Fruit fly (Drosophila melanogaster) whole organism, embryonic: Measurements from ENCODE around the gene GstD8.

ENCODE experiments used
- B-H1 ChIP-seq: fragments of 200-800 bp; sonication (Bioruptor generic); IDR thresholded peaks from 3 replicates; pipeline ENCODE4 v1.3.6; 2022; ENCODE audit warnings: missing biosample characterization, missing genetic modification characterization
- Bteb2 ChIP-seq: fragments of 200-800 bp; sonication (Bioruptor generic); optimal IDR thresholded peaks from 2 replicates; lab custom pipeline; 2016; ENCODE audit warnings: missing biosample characterization, missing genetic modification characterization
- CG10147 ChIP-seq: fragments of 200-800 bp; sonication (Bioruptor generic); optimal IDR thresholded peaks from 2 replicates; lab custom pipeline; 2019; ENCODE audit warnings: missing biosample characterization, mild to moderate bottlenecking, missing genetic modification characterization, moderate library complexity
- CG10267 ChIP-seq: fragments of 200-800 bp; sonication (Bioruptor generic); optimal IDR thresholded peaks from 2 replicates; lab custom pipeline; 2018; ENCODE audit warnings: missing biosample characterization, mild to moderate bottlenecking, missing genetic modification characterization, moderate library complexity
- CG11560 ChIP-seq: fragments of 200-800 bp; sonication (Bioruptor generic); IDR thresholded peaks from 3 replicates; pipeline ENCODE4 v1.3.6; 2022; ENCODE audit warnings: missing biosample characterization, missing genetic modification characterization
- CG12769 ChIP-seq: fragments of 200-800 bp; sonication (Bioruptor generic); optimal IDR thresholded peaks from 2 replicates; lab custom pipeline; 2019; ENCODE audit warnings: missing biosample characterization, mild to moderate bottlenecking, missing genetic modification characterization, moderate library complexity
- CG13123 ChIP-seq: fragments of 200-800 bp; sonication (Bioruptor generic); optimal IDR thresholded peaks from 2 replicates; lab custom pipeline; 2016; ENCODE audit warnings: missing biosample characterization, missing genetic modification characterization
- CG1529 ChIP-seq: fragments of 200-800 bp; sonication (Bioruptor generic); optimal IDR thresholded peaks from 3 replicates; lab custom pipeline; 2018; ENCODE audit warnings: missing biosample characterization, missing genetic modification characterization
- CG15601 ChIP-seq: fragments of 200-800 bp; sonication (Bioruptor generic); optimal IDR thresholded peaks from 3 replicates; lab custom pipeline; 2019; ENCODE audit warnings: missing biosample characterization, mild to moderate bottlenecking, missing genetic modification characterization, moderate library complexity
- CG16863 ChIP-seq: fragments of 200-800 bp; sonication (Bioruptor generic); optimal IDR thresholded peaks from 3 replicates; lab custom pipeline; 2016; ENCODE audit warnings: missing biosample characterization, missing genetic modification characterization
- CG2120 ChIP-seq: fragments of 200-800 bp; sonication (Bioruptor generic); optimal IDR thresholded peaks from 3 replicates; lab custom pipeline; 2016; ENCODE audit warnings: missing biosample characterization, missing genetic modification characterization
- CG2199 ChIP-seq: fragments of 200-800 bp; sonication (Bioruptor generic); IDR thresholded peaks from 3 replicates; pipeline ENCODE4 v1.3.6; 2022; ENCODE audit warnings: missing biosample characterization, missing genetic modification characterization
- CG2202 ChIP-seq: fragments of 200-800 bp; sonication (Bioruptor generic); optimal IDR thresholded peaks from 2 replicates; lab custom pipeline; 2018; ENCODE audit warnings: missing biosample characterization, mild to moderate bottlenecking, missing genetic modification characterization
- CG33557 ChIP-seq: fragments of 200-800 bp; sonication (Bioruptor generic); optimal IDR thresholded peaks from 2 replicates; lab custom pipeline; 2019; ENCODE audit warnings: missing biosample characterization, mild to moderate bottlenecking, missing genetic modification characterization, moderate library complexity
- CG34376 ChIP-seq: fragments of 200-800 bp; sonication (Bioruptor generic); optimal IDR thresholded peaks from 2 replicates; lab custom pipeline; 2018; ENCODE audit warnings: missing biosample characterization, mild to moderate bottlenecking, missing genetic modification characterization
- CG3726 ChIP-seq: fragments of 200-800 bp; sonication (Bioruptor generic); IDR thresholded peaks from 3 replicates; pipeline ENCODE4, ENCODE4 v1.3.6; 2022; ENCODE audit warnings: missing biosample characterization, missing genetic modification characterization
- CG4820 ChIP-seq: fragments of 200-800 bp; sonication (Bioruptor generic); optimal IDR thresholded peaks from 3 replicates; lab custom pipeline; 2016; ENCODE audit warnings: missing biosample characterization, missing genetic modification characterization
- CG8924 ChIP-seq: fragments of 200-800 bp; optimal IDR thresholded peaks from 3 replicates; lab custom pipeline; 2019; ENCODE audit warnings: missing biosample characterization, mild to moderate bottlenecking, missing genetic modification characterization, moderate library complexity
- CG9727 ChIP-seq: fragments of 200-800 bp; sonication (Bioruptor generic); optimal IDR thresholded peaks from 3 replicates; lab custom pipeline; 2017; ENCODE audit warnings: missing biosample characterization, mild to moderate bottlenecking, missing genetic modification characterization
- Camta ChIP-seq: fragments of 200-800 bp; sonication (Bioruptor generic); optimal IDR thresholded peaks from 2 replicates; lab custom pipeline; 2016; ENCODE audit warnings: missing biosample characterization, missing genetic modification characterization
- D19B ChIP-seq: fragments of 200-800 bp; sonication (Bioruptor generic); optimal IDR thresholded peaks from 2 replicates; lab custom pipeline; 2017; ENCODE audit warnings: missing biosample characterization, mild to moderate bottlenecking, missing genetic modification characterization
- Ets65A ChIP-seq: fragments of 200-800 bp; sonication (Bioruptor generic); peaks from one replicate; lab custom pipeline; 2016; ENCODE audit warnings: missing biosample characterization, missing genetic modification characterization
- Gug ChIP-seq: fragments of 200-800 bp; sonication (Bioruptor generic); IDR thresholded peaks from 4 replicates; pipeline ENCODE4 v1.3.6; 2022; ENCODE audit warnings: missing biosample characterization, missing genetic modification characterization
- H15 ChIP-seq: fragments of 200-800 bp; sonication (Bioruptor generic); IDR thresholded peaks from 3 replicates; pipeline ENCODE4 v1.3.6; 2022; ENCODE audit warnings: missing biosample characterization, missing genetic modification characterization
- HLH4C ChIP-seq: fragments of 200-800 bp; sonication (Bioruptor generic); IDR thresholded peaks from 3 replicates; pipeline ENCODE4 v1.3.6; 2022; ENCODE audit warnings: missing biosample characterization, missing genetic modification characterization; ENCODE audit not compliant: partially characterized antibody
- Kr ChIP-seq: fragments of 200-800 bp; sonication (Bioruptor generic); optimal IDR thresholded peaks from 2 replicates; lab custom pipeline; 2017; ENCODE audit warnings: missing biosample characterization, mild to moderate bottlenecking, missing genetic modification characterization
- Max ChIP-seq: fragments of 200-800 bp; sonication (Bioruptor generic); optimal IDR thresholded peaks from 2 replicates; lab custom pipeline; 2016; ENCODE audit warnings: missing biosample characterization, mild to moderate bottlenecking, missing genetic modification characterization
- Opbp ChIP-seq: fragments of 200-800 bp; sonication (Bioruptor generic); IDR thresholded peaks from 3 replicates; pipeline ENCODE4 v1.3.6; 2022; ENCODE audit warnings: missing biosample characterization, missing genetic modification characterization; ENCODE audit not compliant: partially characterized antibody
- Sox102F ChIP-seq: fragments of 200-800 bp; sonication (Bioruptor generic); optimal IDR thresholded peaks from 2 replicates; lab custom pipeline; 2018; ENCODE audit warnings: missing biosample characterization, mild to moderate bottlenecking, missing genetic modification characterization, moderate library complexity
- Trl ChIP-seq, 3 experiments: fragments of >200 bp in 2 of 3; fragments of 200-800 bp in 1 of 3; sonication (Bioruptor generic) in 1 of 3; optimal IDR thresholded peaks; 2 replicates in 1 of 3; 3 replicates in 2 of 3; lab custom pipeline; 2016 to 2017; ENCODE audit warnings: missing biosample characterization in 1 of 3, missing genetic modification characterization in 1 of 3
- amos ChIP-seq: fragments of 200-800 bp; sonication (Bioruptor generic); IDR thresholded peaks from 2 replicates; pipeline ENCODE4 v1.3.6; 2022; ENCODE audit warnings: missing biosample characterization, missing genetic modification characterization; ENCODE audit not compliant: partially characterized antibody
- cg ChIP-seq: fragments of 200-800 bp; sonication (Bioruptor generic); optimal IDR thresholded peaks from 3 replicates; lab custom pipeline; 2019; ENCODE audit warnings: missing biosample characterization, mild to moderate bottlenecking, missing genetic modification characterization, moderate library complexity
- dati ChIP-seq: fragments of 200-800 bp; sonication (Bioruptor generic); IDR thresholded peaks from 2 replicates; pipeline ENCODE4 v1.3.6; 2022; ENCODE audit warnings: missing biosample characterization, missing genetic modification characterization
- disco-r ChIP-seq: fragments of 200-800 bp; sonication (Bioruptor generic); optimal IDR thresholded peaks from 2 replicates; lab custom pipeline; 2016; ENCODE audit warnings: missing biosample characterization, missing genetic modification characterization
- emc ChIP-seq: fragments of 200-800 bp; sonication (Bioruptor generic); optimal IDR thresholded peaks from 2 replicates; lab custom pipeline; 2016; ENCODE audit warnings: missing biosample characterization, missing genetic modification characterization
- exex ChIP-seq: fragments of 200-800 bp; sonication (Bioruptor generic); optimal IDR thresholded peaks from 4 replicates; lab custom pipeline; 2018; ENCODE audit warnings: missing biosample characterization, mild to moderate bottlenecking, missing genetic modification characterization, moderate library complexity
- h ChIP-seq: fragments of >200 bp; optimal IDR thresholded peaks from 2 replicates; lab custom pipeline; 2017
- nom ChIP-seq: fragments of 200-800 bp; sonication (Bioruptor generic); optimal IDR thresholded peaks from 2 replicates; lab custom pipeline; 2017; ENCODE audit warnings: missing biosample characterization, missing genetic modification characterization, mild to moderate bottlenecking, moderate library complexity, missing genetic modification reagents
- ranshi ChIP-seq: fragments of 200-800 bp; sonication (Bioruptor generic); IDR thresholded peaks from 2 replicates; pipeline ENCODE4 v1.3.6; 2022; ENCODE audit warnings: missing biosample characterization, missing genetic modification characterization
- sd ChIP-seq: fragments of 200-800 bp; sonication (Bioruptor generic); optimal IDR thresholded peaks from 3 replicates; lab custom pipeline; 2018; ENCODE audit warnings: missing biosample characterization, mild to moderate bottlenecking, missing genetic modification characterization, moderate library complexity
- stwl ChIP-seq: fragments of 200-800 bp; sonication (Bioruptor generic); optimal IDR thresholded peaks from 3 replicates; lab custom pipeline; 2018; ENCODE audit warnings: missing biosample characterization, mild to moderate bottlenecking, missing genetic modification characterization, moderate library complexity
- sug ChIP-seq: fragments of 200-800 bp; optimal IDR thresholded peaks from 2 replicates; lab custom pipeline; 2019; ENCODE audit warnings: missing biosample characterization, mild to moderate bottlenecking, missing genetic modification characterization, moderate library complexity
- zfh1 ChIP-seq: fragments of 200-800 bp; sonication (Bioruptor generic); IDR thresholded peaks from 3 replicates; pipeline ENCODE4 v1.3.6; 2022; ENCODE audit warnings: missing biosample characterization, missing genetic modification characterization
- zfh2 ChIP-seq: fragments of 200-800 bp; sonication (Bioruptor generic); optimal IDR thresholded peaks from 2 replicates; lab custom pipeline; 2016; ENCODE audit warnings: missing biosample characterization, missing genetic modification characterization

GstD8 gene

DNA sequence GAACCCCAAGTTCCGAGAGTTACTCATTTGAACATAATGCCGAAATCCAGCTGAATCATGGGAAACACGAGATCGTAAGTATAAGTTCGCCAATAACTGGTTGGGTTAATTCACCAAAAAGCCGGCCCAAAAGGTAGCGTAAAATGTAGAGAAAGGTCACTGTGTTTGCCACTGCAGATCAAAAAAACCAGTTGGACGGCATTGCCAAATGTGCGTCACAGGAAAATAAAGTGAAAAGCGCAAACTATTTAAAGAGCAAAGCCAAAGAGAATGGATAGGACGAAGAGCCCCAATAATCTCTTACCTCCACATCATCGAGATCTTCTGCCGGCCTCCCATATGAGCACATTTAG is 9.2 kb upstream of the GstD8 start (continued):
- TF ChIP-seq disco-r (GFP tag; lab: Kevin White, UChicago) (no peak), Sox102F (GFP tag; lab: Kevin White, UChicago) (no peak), CG16863 (GFP tag; lab: Kevin White, UChicago) (no peak), dati (GFP tag; lab: Robert Waterston, UW) (no peak), nom (GFP tag; lab: Kevin White, UChicago) (peak; percentile 59), sd (tag; lab: Kevin White, UChicago) (peak; percentile 92), Gug (GFP tag; lab: Robert Waterston, UW) (no peak), CG4820 (GFP tag; lab: Kevin White, UChicago) (no peak), CG2202 (tag; lab: Kevin White, UChicago) (no peak), zfh1 (no peak), ranshi (GFP tag; lab: Robert Waterston, UW) (no peak), h (lab: Kevin White, UChicago) (no peak), CG10147 (GFP tag; lab: Kevin White, UChicago) (no peak), CG34376 (GFP tag; lab: Kevin White, UChicago) (peak; percentile 66)
- TF ChIP-seq, all 482 proteins: peak for 15

DNA sequence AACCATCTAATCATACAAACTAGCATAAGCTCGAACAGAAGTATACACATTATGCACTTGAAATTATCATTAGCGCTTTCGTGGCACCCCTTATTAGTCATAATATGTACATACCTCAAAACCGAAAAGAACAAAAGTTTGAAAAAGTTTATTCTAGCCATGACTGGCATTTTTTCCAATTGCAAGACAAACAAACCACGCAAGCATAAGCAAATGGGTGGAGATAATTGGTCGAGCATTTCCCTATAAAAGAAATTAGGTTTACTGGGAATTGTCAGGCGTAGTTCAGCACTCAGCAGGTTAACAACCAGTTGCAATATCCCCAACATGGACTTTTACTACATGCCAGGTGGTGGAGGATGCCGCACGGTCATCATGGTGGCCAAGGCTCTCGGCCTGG is 8.1 kb upstream of the GstD8 start, which contains the start of gene GstD2:
Gene GstD2, plus strand, starts transcription at position 301 of the 400 bp plus-strand sequence.
- TF ChIP-seq exex (peak; percentile 28), H15 (GFP tag; lab: Robert Waterston, UW) (peak; percentile 30; the same call in 1 of the 3 replicates), Bteb2 (GFP tag; lab: Kevin White, UChicago) (no peak), Ets65A (GFP tag; lab: Kevin White, UChicago) (peak; percentile 15)
- TF ChIP-seq, all 482 proteins: peak for 3

DNA sequence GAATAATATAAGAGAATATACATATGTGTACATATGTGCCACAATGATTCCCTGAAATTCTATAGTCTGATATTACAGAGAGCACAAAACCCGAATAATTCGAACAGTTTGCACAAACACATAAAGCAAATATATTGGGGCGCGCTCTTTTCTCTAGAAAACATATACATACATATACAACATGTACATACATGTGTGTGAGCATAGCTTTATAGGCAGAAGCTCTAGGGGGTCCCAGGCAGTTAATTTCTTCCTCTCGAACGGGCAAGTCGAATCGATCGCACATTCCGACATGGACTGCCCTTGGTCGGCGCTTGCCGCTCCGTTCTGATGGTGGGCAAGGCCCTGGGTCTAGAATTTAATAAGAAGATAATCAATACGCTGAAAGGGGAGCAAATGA is 7.0 kb upstream of the GstD8 start, which contains the start of gene GstD3:
Gene GstD3, plus strand, starts transcription at position 269 of the 400 bp plus-strand sequence.
- TF ChIP-seq Opbp (peak; percentile 15; the same call in 1 of the 3 replicates), CG11560 (no peak), CG12769 (peak; percentile 4), Camta (GFP tag; lab: Kevin White, UChicago) (no peak), Kr (no peak), Trl (optimal IDR thresholded peaks at IDR 0.05; lab: Kevin White, UChicago) (peak; percentile 12 to 31), Trl (GFP tag; optimal IDR thresholded peaks at IDR 0.05; lab: Kevin White, UChicago) (no peak), cg (peak; percentile 65), CG2199 (GFP tag; lab: Robert Waterston, UW) (0 out of 3 replicates have a peak, but pooled peaks have one; percentile 44), D19B (GFP tag; lab: Kevin White, UChicago) (no peak), CG33557 (GFP tag; lab: Kevin White, UChicago) (no peak), CG1529 (no peak), nom (GFP tag; lab: Kevin White, UChicago) (peak; percentile 15), sug (tag; lab: Kevin White, UChicago) (peak; percentile 94)

DNA sequence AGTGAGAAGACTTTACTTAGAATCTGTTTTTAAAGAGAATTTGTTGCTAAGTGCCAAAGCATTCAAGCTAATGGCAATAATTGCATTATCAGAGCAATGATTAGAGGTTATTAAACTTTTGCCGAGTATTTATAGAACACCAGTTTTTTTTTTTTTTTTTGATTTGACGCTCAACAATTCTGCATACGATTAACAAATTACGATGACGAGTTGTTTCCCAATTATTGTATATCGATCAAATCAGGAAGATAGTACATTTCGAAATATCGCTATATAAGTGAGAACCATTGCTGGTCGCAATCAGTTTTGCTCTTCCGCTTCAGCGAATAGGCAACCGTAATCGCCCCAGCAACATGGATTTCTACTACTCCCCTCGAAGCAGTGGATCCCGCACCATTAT is 6.0 kb upstream of the GstD8 start, which contains the start of gene GstD4:
Gene GstD4, plus strand, starts transcription at position 301 of the 400 bp plus-strand sequence.
- TF ChIP-seq CG3726 (GFP tag; lab: Robert Waterston, UW) (no peak), exex (peak; percentile 23)

DNA sequence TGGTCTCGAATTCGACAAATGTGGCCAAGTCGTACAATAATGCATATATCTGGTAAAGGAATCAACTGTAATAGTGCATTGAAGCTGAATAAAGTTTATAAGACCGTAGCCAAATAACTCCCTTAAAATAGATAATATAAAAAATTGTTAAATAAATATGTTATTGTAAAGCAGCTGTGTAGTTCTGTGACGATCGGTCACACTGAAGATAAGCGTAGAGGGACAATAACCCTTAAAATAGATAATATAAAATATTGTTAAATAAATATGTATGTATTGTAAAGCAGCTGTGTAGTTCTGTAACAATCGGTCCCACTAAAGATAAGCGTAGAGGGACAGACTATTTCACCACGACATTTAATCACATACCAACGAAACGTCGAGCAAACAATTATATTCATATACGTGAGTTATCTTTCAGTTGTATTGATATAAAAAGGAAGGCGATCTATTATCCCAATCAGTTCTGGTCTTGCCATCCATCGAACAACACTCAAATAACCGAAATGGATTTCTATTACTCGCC is 4.5 kb upstream of the GstD8 start, which contains the start of gene GstD5:
Gene GstD5, plus strand, starts transcription at position 476 of the 526 bp plus-strand sequence.
- TF ChIP-seq CG8924 (tag; lab: Kevin White, UChicago): peak; percentile 2
- TF ChIP-seq B-H1 (GFP tag; lab: Robert Waterston, UW): no peak
- peak; percentile 5 for TF ChIP-seq CG10267 (tag; lab: Kevin White, UChicago)
- 0 out of 2 replicates have a peak, but pooled peaks have one; percentile 8 for TF ChIP-seq amos (GFP tag; lab: Robert Waterston, UW)
- TF ChIP-seq HLH4C (GFP tag; lab: Robert Waterston, UW): no peak
- no peak for TF ChIP-seq emc (GFP tag; lab: Kevin White, UChicago)
- TF ChIP-seq CG15601 (tag; lab: Kevin White, UChicago): no peak
- TF ChIP-seq stwl: peak; percentile 98
- TF ChIP-seq CG2120 (GFP tag; lab: Kevin White, UChicago): no peak
- peak; percentile 62 for TF ChIP-seq exex
- no peak for TF ChIP-seq CG9727 (GFP tag; lab: Kevin White, UChicago)
- TF ChIP-seq Max (GFP tag; lab: Kevin White, UChicago): no peak
- TF ChIP-seq zfh2 (GFP tag; lab: Kevin White, UChicago): no peak
- no peak for TF ChIP-seq CG13123 (GFP tag; lab: Kevin White, UChicago)
